Worm (Caenorhabditis elegans) whole organism, midembryonic: ENCODE measurements around the gene sao-1.

ENCODE experiments used
- T22C8.4 ChIP-seq: fragments of 200-800 bp; sonication (Bioruptor generic); IDR thresholded peaks from 2 replicates; pipeline ENCODE4 v1.3.6; 2022; ENCODE audit warnings: missing genetic modification characterization, missing compliant biosample characterization
- cog-1 ChIP-seq: sonication (generic microtip); optimal IDR thresholded peaks from 2 replicates; lab custom pipeline; 2016; ENCODE audit warnings: missing genetic modification characterization, missing compliant biosample characterization
- flt-1 ChIP-seq: fragments of 200-800 bp; sonication (Bioruptor generic); IDR thresholded peaks from 2 replicates; pipeline ENCODE4 v1.3.6; 2022; ENCODE audit warnings: missing genetic modification characterization, missing compliant biosample characterization
- klf-2 ChIP-seq: fragments of 200-800 bp; sonication (Bioruptor generic); conservative IDR thresholded peaks from 2 replicates; pipeline ENCODE4 v1.3.6; 2022; ENCODE audit warnings: missing genetic modification reagents, missing genetic modification characterization, missing compliant biosample characterization
- med-1 ChIP-seq: sonication (generic microtip); optimal IDR thresholded peaks from 2 replicates; lab custom pipeline; 2017; ENCODE audit warnings: missing genetic modification characterization, mild to moderate bottlenecking, missing compliant biosample characterization, antibody characterized with exemption, missing genetic modification reagents; ENCODE audit not compliant: insufficient read depth
- ref-1 ChIP-seq: fragments of 200-800 bp; sonication (Bioruptor generic); conservative IDR thresholded peaks from 2 replicates; pipeline ENCODE4 v1.3.6; 2022; ENCODE audit warnings: missing genetic modification reagents, missing genetic modification characterization, missing compliant biosample characterization
- tab-1 ChIP-seq: fragments of 200-800 bp; sonication (Bioruptor generic); IDR thresholded peaks from 2 replicates; pipeline ENCODE4 v1.3.6; 2022; ENCODE audit warnings: missing genetic modification characterization, missing compliant biosample characterization
- ztf-23 ChIP-seq: fragments of 200-800 bp; sonication (Bioruptor generic); IDR thresholded peaks from 2 replicates; pipeline ENCODE4 v1.3.6; 2022; ENCODE audit warnings: missing genetic modification reagents, missing genetic modification characterization, missing compliant biosample characterization
- ztf-29 ChIP-seq: fragments of 200-800 bp; sonication (Bioruptor generic); IDR thresholded peaks from 2 replicates; pipeline ENCODE4 v1.3.6; 2022; ENCODE audit warnings: missing genetic modification reagents, missing genetic modification characterization, missing compliant biosample characterization

sao-1 gene

ce11 chrV:14006819-14007218, 43.1 kb downstream of the sao-1 start:
- TF ChIP-seq flt-1 (GFP tag; lab: Robert Waterston, UW): 0 out of 2 replicates have a peak, but pooled peaks have one; percentile 4
- no peak for TF ChIP-seq cog-1 (tag; lab: Kevin White, UChicago)

ce11 chrV:14008353-14008859, 44.7 kb downstream of the sao-1 start:
- TF ChIP-seq cog-1 (tag; lab: Kevin White, UChicago) (no peak), T22C8.4 (0 out of 2 replicates have a peak, but pooled peaks have one; percentile 10)

ce11 chrV:14010021-14010420, 46.3 kb downstream of the sao-1 start:
- TF ChIP-seq cog-1 (tag; lab: Kevin White, UChicago) (no peak), T22C8.4 (no peak), ref-1 (GFP tag; lab: Robert Waterston, UW) (no peak), ztf-23 (GFP tag; lab: Robert Waterston, UW) (no peak), ztf-29 (GFP tag; lab: Robert Waterston, UW) (no peak), klf-2 (GFP tag; lab: Robert Waterston, UW) (no peak), med-1 (no peak)

- no peak for TF ChIP-seq T22C8.4
- TF ChIP-seq tab-1 (GFP tag; lab: Robert Waterston, UW): no peak
- TF ChIP-seq ztf-23 (GFP tag; lab: Robert Waterston, UW): 0 out of 2 replicates have a peak, but pooled peaks have one; percentile 33
- TF ChIP-seq med-1: no peak
- 0 out of 2 replicates have a peak, but pooled peaks have one; percentile 18 for TF ChIP-seq flt-1 (GFP tag; lab: Robert Waterston, UW)
- TF ChIP-seq cog-1 (tag; lab: Kevin White, UChicago): no peak
These were observed 47.7 kb downstream of the sao-1 start for ce11 chrV:14011427-14011826.

ce11 chrV:14012002-14012554, 48.4 kb downstream of the sao-1 start, which contains the start of the genes ddx-17 and aip-1:
TSS of gene ddx-17 (minus strand) at chrV:14012052.
TSS of gene aip-1 (plus strand) at chrV:14012333.
- TF ChIP-seq cog-1 (tag; lab: Kevin White, UChicago): peak; percentile 20
- no peak for TF ChIP-seq tab-1 (GFP tag; lab: Robert Waterston, UW)
- no peak for TF ChIP-seq ztf-23 (GFP tag; lab: Robert Waterston, UW)
- no peak for TF ChIP-seq ztf-29 (GFP tag; lab: Robert Waterston, UW)

- no peak for TF ChIP-seq ztf-23 (GFP tag; lab: Robert Waterston, UW)
- TF ChIP-seq ztf-29 (GFP tag; lab: Robert Waterston, UW): no peak
- no peak for TF ChIP-seq flt-1 (GFP tag; lab: Robert Waterston, UW)
- no peak for TF ChIP-seq cog-1 (tag; lab: Kevin White, UChicago)
- TF ChIP-seq T22C8.4: no peak
- TF ChIP-seq med-1: no peak
- no peak for TF ChIP-seq tab-1 (GFP tag; lab: Robert Waterston, UW)
- no peak for TF ChIP-seq klf-2 (GFP tag; lab: Robert Waterston, UW)
- TF ChIP-seq ref-1 (GFP tag; lab: Robert Waterston, UW): no peak
These were observed 49.9 kb downstream of the sao-1 start for ce11 chrV:14013638-14014037.

- TF ChIP-seq med-1: no peak
- no peak for TF ChIP-seq ztf-23 (GFP tag; lab: Robert Waterston, UW)
- TF ChIP-seq cog-1 (tag; lab: Kevin White, UChicago): no peak
- no peak for TF ChIP-seq T22C8.4
- TF ChIP-seq klf-2 (GFP tag; lab: Robert Waterston, UW): no peak
These were observed 50.7 kb downstream of the sao-1 start, which contains the start of gene end-3 for ce11 chrV:14014395-14014794. TSS of gene end-3 (plus strand) at chrV:14014695.
